Fruit fly (Drosophila melanogaster) Kc167 (cell line): ENCODE measurements around the gene CG11670.

ENCODE experiments used
- Myc ChIP-seq: fragments of >200 bp; optimal IDR thresholded peaks from 2 replicates; lab custom pipeline; 2017; ENCODE audit warnings: missing external identifiers
- Sin3A ChIP-seq: fragments of >200 bp; optimal IDR thresholded peaks from 2 replicates; lab custom pipeline; 2018; ENCODE audit warnings: missing external identifiers
- h ChIP-seq: fragments of >200 bp; optimal IDR thresholded peaks from 3 replicates; lab custom pipeline; 2018; ENCODE audit warnings: missing external identifiers
- insv ChIP-seq: fragments of >200 bp; optimal IDR thresholded peaks from 3 replicates; lab custom pipeline; 2018; ENCODE audit warnings: missing external identifiers
- psq ChIP-seq: fragments of >200 bp; optimal IDR thresholded peaks from 2 replicates; lab custom pipeline; 2017; ENCODE audit warnings: missing external identifiers
- ttk ChIP-seq: sonication (Bioruptor generic); optimal IDR thresholded peaks from 2 replicates; lab custom pipeline; 2017; ENCODE audit warnings: missing external identifiers

The CG11670 gene

dm6 chr3R:13014168-13014881, 27.5 kb upstream of the CG11670 start:
- no peak for TF ChIP-seq h (lab: Kevin White, UChicago)

dm6 chr3R:13015402-13015801, 26.4 kb upstream of the CG11670 start:
- TF ChIP-seq insv (lab: Kevin White, UChicago) (no peak), Sin3A (no peak), Myc (lab: Kevin White, UChicago) (no peak), h (lab: Kevin White, UChicago) (no peak), ttk (no peak), psq (no peak)

- TF ChIP-seq Myc (lab: Kevin White, UChicago) (no peak), insv (lab: Kevin White, UChicago) (no peak)
Observed at dm6 chr3R:13015811-13016766, 25.8 kb upstream of the CG11670 start.

- TF ChIP-seq Myc (lab: Kevin White, UChicago) = no peak
- no peak for TF ChIP-seq h (lab: Kevin White, UChicago)
- no peak for TF ChIP-seq Sin3A
- TF ChIP-seq psq = no peak
- TF ChIP-seq ttk = no peak
- TF ChIP-seq insv (lab: Kevin White, UChicago) = no peak
Observed at dm6 chr3R:13017623-13018036, 24.2 kb upstream of the CG11670 start.

dm6 chr3R:13018284-13018900, 23.5 kb upstream of the CG11670 start:
- TF ChIP-seq psq = no peak

- TF ChIP-seq insv (lab: Kevin White, UChicago) = no peak
- TF ChIP-seq psq = no peak
- no peak for TF ChIP-seq h (lab: Kevin White, UChicago)
- no peak for TF ChIP-seq ttk
- no peak for TF ChIP-seq Myc (lab: Kevin White, UChicago)
- no peak for TF ChIP-seq Sin3A
Observed at dm6 chr3R:13018995-13019394, 22.9 kb upstream of the CG11670 start.

dm6 chr3R:13030257-13031173, 11.3 kb upstream of the CG11670 start, which contains the start of the genes CG46281 and CG46280:
Gene CG46281, minus strand, starts transcription at chr3R:13030307.
Gene CG46280, minus strand, starts transcription at chr3R:13030659.
- TF ChIP-seq h (lab: Kevin White, UChicago) (no peak), Myc (lab: Kevin White, UChicago) (no peak), ttk (no peak), psq (no peak), insv (lab: Kevin White, UChicago) (no peak), Sin3A (no peak)

dm6 chr3R:13032323-13032722, 9.5 kb upstream of the CG11670 start, which contains the start of gene ry:
Gene ry, plus strand, starts transcription at chr3R:13032528.
- TF ChIP-seq ttk (no peak), h (lab: Kevin White, UChicago) (no peak), psq (no peak), Sin3A (no peak), Myc (lab: Kevin White, UChicago) (no peak), insv (lab: Kevin White, UChicago) (no peak)

- TF ChIP-seq Myc (lab: Kevin White, UChicago) = no peak
- TF ChIP-seq Sin3A = no peak
- TF ChIP-seq insv (lab: Kevin White, UChicago) = no peak
- no peak for TF ChIP-seq h (lab: Kevin White, UChicago)
- TF ChIP-seq ttk = no peak
- TF ChIP-seq psq = no peak
Observed at dm6 chr3R:13032975-13033445, 8.8 kb upstream of the CG11670 start.

dm6 chr3R:13033670-13034069, 8.2 kb upstream of the CG11670 start:
- TF ChIP-seq insv (lab: Kevin White, UChicago) (no peak), Sin3A (no peak), psq (no peak), h (lab: Kevin White, UChicago) (no peak), Myc (lab: Kevin White, UChicago) (no peak), ttk (no peak)

- TF ChIP-seq Myc (lab: Kevin White, UChicago) (no peak), insv (lab: Kevin White, UChicago) (no peak), Sin3A (no peak), psq (no peak), ttk (no peak), h (lab: Kevin White, UChicago) (no peak)
Observed at dm6 chr3R:13036064-13036463, 5.8 kb upstream of the CG11670 start.
